Fruit fly (Drosophila melanogaster): ENCODE results near the gene CG1924.
A peak's percentile ranks its signal among the peaks of the same experiment; 100 is the strongest.

Gene CG1924

DNA sequence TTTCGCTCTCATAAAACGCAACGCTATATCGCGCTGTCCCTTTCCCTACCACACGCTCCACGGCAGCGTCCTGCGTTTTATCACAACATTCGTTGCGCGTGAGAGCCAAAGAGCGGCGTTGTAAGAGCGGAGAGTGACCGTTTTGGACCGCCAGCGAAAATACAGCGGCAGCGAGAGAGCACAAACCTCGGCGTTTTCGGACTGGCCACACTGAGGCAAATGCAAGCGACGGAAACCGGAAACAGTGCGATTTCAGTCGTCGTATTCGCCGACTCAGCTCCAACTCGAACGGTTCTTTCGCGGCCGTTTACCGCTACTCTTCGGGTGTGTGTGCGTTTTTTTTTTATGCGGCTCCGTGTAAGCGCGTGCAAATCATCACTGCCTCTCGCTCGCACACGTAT is 25.1 kb upstream of the CG1924 start (continued):
- peak; percentile 24 for TF ChIP-seq CG11762 (GFP tag; optimal IDR thresholded peaks at IDR 0.05; ENCODE audit: insufficient read depth)
- TF ChIP-seq salr (GFP tag; optimal IDR thresholded peaks at IDR 0.05) = peak in 1 of 2 experiments; percentile 10
- TF ChIP-seq CG10669 (GFP tag; optimal IDR thresholded peaks at IDR 0.05) = peak; percentile 38
- peak; percentile 72 for TF ChIP-seq Sox102F (GFP tag; optimal IDR thresholded peaks at IDR 0.05)
- TF ChIP-seq CG8119 (GFP tag; IDR thresholded peaks at IDR 0.05) = peak; percentile 46; the same call in 1 of the 3 replicates
- peak; percentile 71 for TF ChIP-seq svp (GFP tag)
- no peak for TF ChIP-seq CG10631 (GFP tag; optimal IDR thresholded peaks at IDR 0.05)
- peak; percentile 16 for TF ChIP-seq Lpt (GFP tag; optimal IDR thresholded peaks at IDR 0.05)
- peak; percentile 70 for TF ChIP-seq Met (GFP tag; optimal IDR thresholded peaks at IDR 0.05)
- TF ChIP-seq CG3032 (tag; optimal IDR thresholded peaks at IDR 0.05) = no peak
- peak; percentile 57 for TF ChIP-seq Eip75B (GFP tag; optimal IDR thresholded peaks at IDR 0.05)
- TF ChIP-seq CG11294 (GFP tag; IDR thresholded peaks at IDR 0.05) = no peak
- peak; percentile 41 for TF ChIP-seq CG8319 (GFP tag; optimal IDR thresholded peaks at IDR 0.05)
- peak; percentile 66 for TF ChIP-seq esn (GFP tag; optimal IDR thresholded peaks at IDR 0.05)
- peak; percentile 37 for TF ChIP-seq Smox (GFP tag; optimal IDR thresholded peaks at IDR 0.05)
- TF ChIP-seq CG3919 (GFP tag; optimal IDR thresholded peaks at IDR 0.05) = peak; percentile 76
- peak; percentile 18 for TF ChIP-seq Sox14 (GFP tag; optimal IDR thresholded peaks at IDR 0.05)
- TF ChIP-seq CG6792 (GFP tag; optimal IDR thresholded peaks at IDR 0.05) = peak; percentile 42
- peak; percentile 39 for TF ChIP-seq spab (GFP tag; optimal IDR thresholded peaks at IDR 0.05)
- TF ChIP-seq Hr38 (GFP tag; optimal IDR thresholded peaks at IDR 0.05) = no peak
- peak; percentile 44 for TF ChIP-seq fd85E (GFP tag; optimal IDR thresholded peaks at IDR 0.05)
- TF ChIP-seq OdsH (GFP tag; optimal IDR thresholded peaks at IDR 0.05) = peak; percentile 48

DNA sequence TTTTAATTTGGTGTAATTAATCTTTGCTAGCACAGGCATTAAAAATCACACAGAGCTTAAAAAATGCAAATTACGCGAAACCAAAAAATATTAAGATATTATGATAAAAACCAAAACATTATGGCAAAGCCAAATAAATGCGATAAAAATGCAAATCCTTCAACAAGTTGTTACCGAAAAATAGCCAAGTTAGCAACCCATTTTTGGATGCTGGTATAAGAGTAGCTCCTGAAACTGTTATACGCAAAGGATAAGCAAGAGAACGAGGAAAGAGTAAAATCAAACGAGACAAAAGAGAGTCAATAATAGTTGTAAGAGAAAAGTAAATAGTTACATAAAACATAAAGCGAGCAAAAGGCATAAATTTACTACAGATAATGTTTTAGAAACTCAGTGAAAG is 24.3 kb upstream of the CG1924 start:
- TF ChIP-seq Sox102F (GFP tag; optimal IDR thresholded peaks at IDR 0.05) (no peak), Ets96B (tag; optimal IDR thresholded peaks at IDR 0.05) (no peak), CG6808 (GFP tag; optimal IDR thresholded peaks at IDR 0.05) (no peak), CG6276 (GFP tag; optimal IDR thresholded peaks at IDR 0.05) (no peak), topi (GFP tag; optimal IDR thresholded peaks at IDR 0.05) (no peak), Eip93F (GFP tag; optimal IDR thresholded peaks at IDR 0.05) (no peak), CG9139 (GFP tag; optimal IDR thresholded peaks at IDR 0.05) (no peak), CG7368 (GFP tag; optimal IDR thresholded peaks at IDR 0.05) (no peak), CG11762 (GFP tag; optimal IDR thresholded peaks at IDR 0.05; ENCODE audit: insufficient read depth) (no peak), Sox14 (GFP tag; optimal IDR thresholded peaks at IDR 0.05) (no peak), CG8632 (GFP tag; optimal IDR thresholded peaks at IDR 0.05) (no peak), lz (GFP tag; optimal IDR thresholded peaks at IDR 0.05) (no peak), acj6 (GFP tag; optimal IDR thresholded peaks at IDR 0.05) (no peak), CG31627 (GFP tag; optimal IDR thresholded peaks at IDR 0.05) (no peak), achi (GFP tag; optimal IDR thresholded peaks at IDR 0.05) (no peak), esn (GFP tag; optimal IDR thresholded peaks at IDR 0.05) (no peak), Eip75B (GFP tag; optimal IDR thresholded peaks at IDR 0.05) (no peak)

dm6 chrX:12201905-12202623 is 23.6 kb upstream of the CG1924 start:
- TF ChIP-seq esn (GFP tag; optimal IDR thresholded peaks at IDR 0.05) (peak; percentile 41), CG34406 (GFP tag; optimal IDR thresholded peaks at IDR 0.05) (peak; percentile 37), fd59A (GFP tag; optimal IDR thresholded peaks at IDR 0.05) (peak; percentile 12), CG6808 (GFP tag; optimal IDR thresholded peaks at IDR 0.05) (peak; percentile 17), CG8319 (GFP tag; optimal IDR thresholded peaks at IDR 0.05) (peak; percentile 26), Sox102F (GFP tag; optimal IDR thresholded peaks at IDR 0.05) (peak; percentile 8), topi (GFP tag; optimal IDR thresholded peaks at IDR 0.05) (peak; percentile 37), Hr4 (GFP tag; optimal IDR thresholded peaks at IDR 0.05) (peak; percentile 79), CG6854 (GFP tag; optimal IDR thresholded peaks at IDR 0.05) (no peak), CG10631 (GFP tag; optimal IDR thresholded peaks at IDR 0.05) (peak; percentile 28), Sox14 (GFP tag; optimal IDR thresholded peaks at IDR 0.05) (peak; percentile 16), CG6792 (GFP tag; optimal IDR thresholded peaks at IDR 0.05) (peak; percentile 30), pdm3 (GFP tag; optimal IDR thresholded peaks at IDR 0.05) (peak; percentile 44), Met (GFP tag; optimal IDR thresholded peaks at IDR 0.05) (peak; percentile 47), dsx (GFP tag; optimal IDR thresholded peaks at IDR 0.05; ENCODE audit: poor library complexity, severe bottlenecking) (peak; percentile 12), CG3919 (GFP tag; optimal IDR thresholded peaks at IDR 0.05) (peak; percentile 57), svp (GFP tag) (peak; percentile 80), Hr38 (GFP tag; optimal IDR thresholded peaks at IDR 0.05) (no peak), Eip93F (GFP tag; optimal IDR thresholded peaks at IDR 0.05) (no peak), vri (GFP tag; optimal IDR thresholded peaks at IDR 0.05) (no peak), CG7368 (GFP tag; optimal IDR thresholded peaks at IDR 0.05) (peak; percentile 1), CG3032 (tag; optimal IDR thresholded peaks at IDR 0.05) (peak; percentile 39), Blimp-1 (GFP tag; optimal IDR thresholded peaks at IDR 0.05) (no peak), CG6276 (GFP tag; optimal IDR thresholded peaks at IDR 0.05) (peak; percentile 54), CG16779 (tag; optimal IDR thresholded peaks at IDR 0.05) (no peak), salr (GFP tag; optimal IDR thresholded peaks at IDR 0.05) (peak in 1 of 2 experiments; percentile 52), spab (GFP tag; optimal IDR thresholded peaks at IDR 0.05) (peak; percentile 22), Eip78C (GFP tag) (peak; percentile 84)

Data from whole organism, prepupa.